Worm (Caenorhabditis elegans) whole organism, young adult: ENCODE measurements around the gene F54E2.1.

Experiments
- C17E4.6 ChIP-seq: fragments of 200-800 bp; sonication (Bioruptor generic); IDR thresholded peaks from 2 replicates; pipeline ENCODE4 v1.3.6; 2022; ENCODE audit warnings: missing genetic modification reagents, missing genetic modification characterization, missing compliant biosample characterization
- F10E7.11 ChIP-seq: sonication (generic microtip); optimal IDR thresholded peaks from 2 replicates; lab custom pipeline; 2017; ENCODE audit warnings: mild to moderate bottlenecking, missing genetic modification characterization, moderate library complexity, missing compliant biosample characterization
- F22D6.2 ChIP-seq: sonication (generic microtip); optimal IDR thresholded peaks from 2 replicates; lab custom pipeline; 2016; ENCODE audit warnings: mild to moderate bottlenecking, missing genetic modification characterization, missing compliant biosample characterization
- F33H1.4 ChIP-seq: fragments of 200-800 bp; sonication (Bioruptor generic); IDR thresholded peaks from 2 replicates; pipeline ENCODE4 v1.3.6; 2022; ENCODE audit warnings: missing genetic modification reagents, missing genetic modification characterization, missing compliant biosample characterization
- F37B4.10 ChIP-seq: fragments of 200-800 bp; sonication (Bioruptor generic); IDR thresholded peaks from 2 replicates; pipeline ENCODE4 v1.3.6; 2022; ENCODE audit warnings: missing genetic modification characterization, missing compliant biosample characterization
- F52B5.7 ChIP-seq: sonication (generic microtip); optimal IDR thresholded peaks from 2 replicates; lab custom pipeline; 2016; ENCODE audit warnings: mild to moderate bottlenecking, missing genetic modification characterization, missing compliant biosample characterization
- F57A8.1 ChIP-seq: fragments of 200-800 bp; sonication (Bioruptor generic); optimal IDR thresholded peaks from 2 replicates; lab custom pipeline; 2018; ENCODE audit warnings: mild to moderate bottlenecking, missing genetic modification characterization, moderate library complexity, missing compliant biosample characterization
- F57C9.4 ChIP-seq: sonication (generic microtip); optimal IDR thresholded peaks from 2 replicates; lab custom pipeline; 2017; ENCODE audit warnings: mild to moderate bottlenecking, missing genetic modification characterization, missing compliant biosample characterization
- Y53G8AR.9 ChIP-seq: fragments of 200-800 bp; sonication (Bioruptor generic); conservative IDR thresholded peaks from 2 replicates; pipeline ENCODE4 v1.3.6; 2022; ENCODE audit warnings: missing genetic modification reagents, missing genetic modification characterization, missing compliant biosample characterization
- Y56A3A.18 ChIP-seq: fragments of 200-800 bp; sonication (Bioruptor generic); IDR thresholded peaks from 2 replicates; pipeline ENCODE4 v1.3.6; 2022; ENCODE audit warnings: missing genetic modification reagents, missing genetic modification characterization, missing compliant biosample characterization
- Y67H2A.10 ChIP-seq: fragments of 200-800 bp; sonication (Bioruptor generic); conservative IDR thresholded peaks from 2 replicates; pipeline ENCODE4 v1.3.6; 2022; ENCODE audit warnings: missing genetic modification reagents, missing genetic modification characterization, missing compliant biosample characterization
- atf-7 ChIP-seq: sonication (generic microtip); optimal IDR thresholded peaks from 2 replicates; lab custom pipeline; 2017; ENCODE audit warnings: mild to moderate bottlenecking, missing genetic modification characterization, missing compliant biosample characterization
- attf-3 ChIP-seq: fragments of 200-800 bp; sonication (Bioruptor generic); conservative IDR thresholded peaks from 2 replicates; pipeline ENCODE4 v1.3.6; 2022; ENCODE audit warnings: missing genetic modification reagents, missing genetic modification characterization, missing compliant biosample characterization
- ceh-100 ChIP-seq: fragments of 200-800 bp; sonication (Bioruptor generic); IDR thresholded peaks from 2 replicates; pipeline ENCODE4 v1.3.6; 2022; ENCODE audit warnings: missing genetic modification reagents, missing genetic modification characterization, missing compliant biosample characterization
- ceh-27 ChIP-seq: fragments of 200-800 bp; sonication (Bioruptor generic); optimal IDR thresholded peaks from 2 replicates; lab custom pipeline; 2018; ENCODE audit warnings: mild to moderate bottlenecking, missing genetic modification characterization, moderate library complexity, missing compliant biosample characterization
- efl-1 ChIP-seq: fragments of 150-350 bp; optimal IDR thresholded peaks from 2 replicates; lab custom pipeline; 2014; ENCODE audit warnings: missing biosample characterization, missing genetic modification reagents, missing genetic modification characterization
- egrh-3 ChIP-seq: fragments of 200-800 bp; sonication (Bioruptor generic); IDR thresholded peaks from 2 replicates; pipeline ENCODE4 v1.3.6; 2022; ENCODE audit warnings: missing genetic modification reagents, missing genetic modification characterization, missing compliant biosample characterization
- lin-35 ChIP-seq, 3 experiments: fragments of 150-350 bp in 2 of 3; sonication (generic microtip) in 1 of 3; optimal IDR thresholded peaks; 2 replicates each; lab custom pipeline; 2014 to 2018; ENCODE audit warnings: missing biosample characterization in 3 of 3, missing genetic modification characterization in 3 of 3, missing genetic modification reagents in 3 of 3
- lir-1 ChIP-seq: fragments of 200-800 bp; sonication (Bioruptor generic); conservative IDR thresholded peaks from 2 replicates; pipeline ENCODE4 v1.3.6; 2022; ENCODE audit warnings: missing genetic modification reagents, missing genetic modification characterization, missing compliant biosample characterization
- mcd-1 ChIP-seq: fragments of 200-800 bp; sonication (Bioruptor generic); IDR thresholded peaks from 2 replicates; pipeline ENCODE4 v1.3.6; 2022; ENCODE audit warnings: missing genetic modification reagents, missing genetic modification characterization, missing compliant biosample characterization
- mel-28 ChIP-seq: sonication (generic microtip); optimal IDR thresholded peaks from 2 replicates; lab custom pipeline; 2016; ENCODE audit warnings: borderline replicate concordance, mild to moderate bottlenecking, missing genetic modification characterization, missing compliant biosample characterization
- nhr-120 ChIP-seq: fragments of 200-800 bp; sonication (Bioruptor generic); IDR thresholded peaks from 2 replicates; pipeline ENCODE4 v1.3.6; 2022; ENCODE audit warnings: missing genetic modification characterization, missing compliant biosample characterization
- nhr-80 ChIP-seq: sonication (generic microtip); optimal IDR thresholded peaks from 2 replicates; lab custom pipeline; 2016; ENCODE audit warnings: missing genetic modification characterization, missing compliant biosample characterization
- pbrm-1 ChIP-seq: fragments of 200-800 bp; sonication (Bioruptor generic); IDR thresholded peaks from 2 replicates; pipeline ENCODE4 v1.3.6; 2022; ENCODE audit warnings: missing genetic modification reagents, missing genetic modification characterization, missing compliant biosample characterization
- sdz-38 ChIP-seq: sonication (generic microtip); optimal IDR thresholded peaks from 2 replicates; lab custom pipeline; 2016; ENCODE audit warnings: missing genotype, missing genetic modification characterization, missing compliant biosample characterization
- snpc-1.3 ChIP-seq: sonication (generic microtip); optimal IDR thresholded peaks from 2 replicates; lab custom pipeline; 2017; ENCODE audit warnings: missing genetic modification characterization, mild to moderate bottlenecking, missing compliant biosample characterization, antibody characterized with exemption, moderate library complexity, missing genotype, missing genetic modification reagents; ENCODE audit not compliant: insufficient read depth
- tbp1 ChIP-seq: fragments of 200-800 bp; sonication (Bioruptor generic); optimal IDR thresholded peaks from 2 replicates; lab custom pipeline; 2018; ENCODE audit warnings: mild to moderate bottlenecking, missing genetic modification characterization, missing compliant biosample characterization
- unc-130 ChIP-seq: sonication (generic microtip); optimal IDR thresholded peaks from 2 replicates; lab custom pipeline; 2016; ENCODE audit warnings: missing genetic modification reagents, missing genetic modification characterization, missing compliant biosample characterization
- ztf-22 ChIP-seq: fragments of 200-800 bp; sonication (Bioruptor generic); optimal IDR thresholded peaks from 2 replicates; lab custom pipeline; 2018; ENCODE audit warnings: mild to moderate bottlenecking, missing genetic modification characterization, moderate library complexity, missing compliant biosample characterization

F54E2.1 gene

DNA sequence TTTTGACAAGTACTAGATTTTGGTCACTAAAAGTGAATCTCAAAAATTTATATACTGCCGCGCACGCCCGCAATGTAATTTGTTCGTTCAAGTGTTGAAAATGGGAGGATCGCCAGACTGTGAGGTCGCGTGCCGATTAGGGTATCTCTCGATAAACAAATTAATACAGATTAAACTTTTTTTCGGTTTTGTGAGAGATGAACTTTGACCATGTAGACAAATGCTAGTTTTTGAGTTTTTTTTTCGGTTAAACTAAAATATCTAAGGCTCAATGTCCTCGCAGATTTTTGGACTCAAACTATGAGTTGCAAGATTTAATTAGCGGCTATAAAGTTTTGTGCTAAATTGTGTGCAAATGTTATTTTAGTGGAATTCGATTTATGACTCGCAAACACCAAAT is 40.4 kb upstream of the F54E2.1 start, which contains the start of gene dhs-15:
TSS of gene dhs-15 (minus strand) at position 101 of the 400 bp plus-strand sequence.
- TF ChIP-seq lin-35 (GFP tag; optimal IDR thresholded peaks at IDR 0.05; lab: Kevin White, UChicago) (no peak), F37B4.10 (GFP tag; lab: Robert Waterston, UW) (no peak), F52B5.7 (tag; lab: Kevin White, UChicago) (no peak), mcd-1 (no peak), Y67H2A.10 (GFP tag; lab: Robert Waterston, UW) (no peak), snpc-1.3 (no peak), sdz-38 (tag; lab: Kevin White, UChicago) (no peak), attf-3 (GFP tag; lab: Robert Waterston, UW) (no peak), nhr-80 (tag; lab: Kevin White, UChicago) (no peak), F57A8.1 (GFP tag; lab: Kevin White, UChicago) (no peak), pbrm-1 (no peak), efl-1 (GFP tag; lab: Kevin White, UChicago) (no peak), ztf-22 (GFP tag; lab: Kevin White, UChicago) (no peak)

DNA sequence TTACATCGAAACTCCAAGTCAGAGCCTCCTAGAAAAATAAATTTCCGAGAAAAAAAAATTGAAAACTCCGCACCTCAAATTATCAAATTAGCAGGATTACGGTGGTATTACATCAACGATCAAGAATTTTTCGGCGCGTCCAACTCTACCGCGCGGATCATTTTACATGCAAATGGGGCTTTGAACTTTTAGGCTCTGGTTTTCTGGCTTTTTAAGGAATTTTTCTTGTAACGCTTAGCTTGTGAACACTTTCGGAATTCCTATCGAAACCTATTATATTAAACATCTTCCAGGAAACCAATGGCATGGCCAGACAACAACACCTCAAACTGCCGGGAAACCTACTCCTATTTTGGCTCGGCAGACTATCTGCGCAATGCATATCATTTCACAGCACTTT is 38.6 kb upstream of the F54E2.1 start, which contains the start of gene srh-56:
TSS of gene srh-56 (plus strand) at position 301 of the 400 bp plus-strand sequence.
- TF ChIP-seq F57C9.4, result no peak
- no peak for TF ChIP-seq nhr-80 (tag; lab: Kevin White, UChicago)
- TF ChIP-seq ceh-27 (GFP tag; lab: Kevin White, UChicago), result no peak
- no peak for TF ChIP-seq C17E4.6
- no peak for TF ChIP-seq tbp1 (GFP tag; lab: Kevin White, UChicago)
- TF ChIP-seq Y56A3A.18 (GFP tag; lab: Robert Waterston, UW), result no peak
- TF ChIP-seq, all 124 proteins: peak for 0

DNA sequence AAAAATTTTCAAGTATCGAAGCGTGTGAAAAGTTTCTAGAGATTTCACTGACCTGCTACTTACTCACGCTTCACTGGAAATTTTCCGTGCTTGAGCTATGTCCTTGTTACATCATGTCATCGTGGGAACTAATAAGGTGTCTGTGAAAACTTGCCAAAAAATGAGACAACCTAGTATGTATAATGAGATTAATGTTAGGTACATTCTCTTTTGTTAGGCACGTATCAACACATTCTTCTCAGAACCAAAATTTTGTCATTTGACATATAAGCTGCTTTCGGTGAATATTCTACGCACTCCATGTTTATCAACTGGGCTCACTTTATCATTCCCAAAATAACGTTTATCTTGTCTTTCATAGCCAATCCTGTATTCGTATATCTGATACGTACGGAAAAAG is 36.2 kb upstream of the F54E2.1 start, which contains the start of gene srj-18:
TSS of gene srj-18 (plus strand) at position 301 of the 400 bp plus-strand sequence.
- TF ChIP-seq Y53G8AR.9 (GFP tag; lab: Robert Waterston, UW) (no peak), F33H1.4 (GFP tag; lab: Robert Waterston, UW) (no peak), F52B5.7 (tag; lab: Kevin White, UChicago) (no peak), F22D6.2 (tag; lab: Kevin White, UChicago) (no peak), lir-1 (GFP tag; lab: Robert Waterston, UW) (no peak), lin-35 (GFP tag; optimal IDR thresholded peaks at IDR 0.05; lab: Kevin White, UChicago) (no peak)
- TF ChIP-seq, all 124 proteins: peak for 0

DNA sequence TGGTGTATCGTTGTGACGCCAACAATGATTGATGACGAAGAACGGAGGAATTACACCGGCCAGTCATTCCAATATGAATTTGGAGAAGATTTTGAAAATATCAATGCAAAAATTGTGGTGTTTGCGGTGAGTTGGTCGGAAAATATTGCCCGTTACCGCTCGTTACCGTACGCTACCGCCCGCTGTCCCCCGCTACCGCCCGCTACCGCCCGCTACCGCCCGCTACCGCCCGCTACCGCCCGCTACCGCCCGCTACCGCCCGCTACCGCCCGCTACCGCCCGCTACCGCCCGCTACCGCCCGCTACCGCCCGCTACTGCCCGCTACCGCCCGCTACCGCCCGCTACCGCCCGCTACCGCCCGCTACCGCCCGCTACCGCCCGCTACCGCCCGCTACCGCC is 32.8 kb upstream of the F54E2.1 start:
- TF ChIP-seq egrh-3 (GFP tag; lab: Robert Waterston, UW), result peak; percentile 91

DNA sequence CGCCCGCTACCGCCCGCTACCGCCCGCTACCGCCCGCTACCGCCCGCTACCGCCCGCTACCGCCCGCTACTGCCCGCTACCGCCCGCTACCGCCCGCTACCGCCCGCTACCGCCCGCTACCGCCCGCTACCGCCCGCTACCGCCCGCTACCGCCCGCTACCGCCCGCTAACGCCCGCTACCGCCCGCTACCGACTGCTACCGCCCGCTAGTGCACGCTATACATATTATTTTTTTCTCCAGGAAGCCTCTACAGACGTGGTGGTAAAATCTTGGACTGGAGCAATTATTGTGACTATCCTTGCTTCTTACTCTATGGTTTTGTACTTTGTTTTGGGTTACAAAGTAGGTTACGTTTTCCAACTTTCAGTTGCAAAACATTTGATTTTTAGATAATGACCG is 31.7 kb upstream of the F54E2.1 start:
- TF ChIP-seq egrh-3 (GFP tag; lab: Robert Waterston, UW), result peak; percentile 84

DNA sequence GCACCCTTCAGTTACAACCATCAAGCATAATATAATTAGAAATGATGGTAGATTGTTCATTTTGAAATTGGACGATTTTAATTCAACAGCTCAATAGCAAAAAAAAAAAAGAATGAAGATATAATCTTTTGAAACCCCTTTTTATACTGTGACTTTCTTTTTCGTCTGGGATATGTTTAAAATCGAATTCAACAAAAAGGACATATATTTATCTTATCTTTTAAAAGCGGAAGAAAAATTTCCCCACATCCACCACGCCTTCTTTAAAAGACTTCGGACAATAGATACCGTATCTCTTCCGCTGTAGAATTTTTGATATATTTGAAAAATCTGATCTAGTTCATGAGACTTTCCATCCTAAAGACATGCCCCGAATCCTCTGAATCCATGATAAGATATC is 29.4 kb upstream of the F54E2.1 start, which contains the start of gene R05D8.11:
TSS of gene R05D8.11 (minus strand) at position 101 of the 400 bp plus-strand sequence.
- TF ChIP-seq ceh-100 (GFP tag; lab: Robert Waterston, UW) (no peak), F10E7.11 (no peak), atf-7 (tag; lab: Kevin White, UChicago) (no peak), unc-130 (GFP tag; lab: Kevin White, UChicago) (no peak), nhr-120 (no peak), mel-28 (tag; lab: Kevin White, UChicago) (no peak), attf-3 (GFP tag; lab: Robert Waterston, UW) (no peak)
